Worm (Caenorhabditis elegans) whole organism, young adult: ENCODE measurements around the gene B0496.11.

Source experiments
- B0336.3 ChIP-seq: fragments of 200-800 bp; sonication (Bioruptor generic); IDR thresholded peaks from 2 replicates; pipeline ENCODE4 v1.3.6; 2022; ENCODE audit warnings: missing genetic modification characterization, missing compliant biosample characterization
- F52B5.7 ChIP-seq: sonication (generic microtip); optimal IDR thresholded peaks from 2 replicates; lab custom pipeline; 2016; ENCODE audit warnings: mild to moderate bottlenecking, missing genetic modification characterization, missing compliant biosample characterization
- F55B11.4 ChIP-seq: sonication (generic microtip); optimal IDR thresholded peaks from 2 replicates; lab custom pipeline; 2016; ENCODE audit warnings: missing compliant biosample characterization, missing genetic modification characterization, borderline replicate concordance; ENCODE audit not compliant: insufficient read depth
- K12H6.12 ChIP-seq: fragments of 200-800 bp; sonication (Bioruptor generic); optimal IDR thresholded peaks from 2 replicates; lab custom pipeline; 2018; ENCODE audit warnings: mild to moderate bottlenecking, missing genetic modification characterization, missing compliant biosample characterization
- T07F8.4 ChIP-seq: sonication (generic microtip); optimal IDR thresholded peaks from 2 replicates; lab custom pipeline; 2016; ENCODE audit warnings: mild to moderate bottlenecking, missing genetic modification characterization, moderate library complexity, missing compliant biosample characterization
- Y53G8AR.9 ChIP-seq: fragments of 200-800 bp; sonication (Bioruptor generic); conservative IDR thresholded peaks from 2 replicates; pipeline ENCODE4 v1.3.6; 2022; ENCODE audit warnings: missing genetic modification reagents, missing genetic modification characterization, missing compliant biosample characterization
- ZK185.1 ChIP-seq: sonication (generic microtip); optimal IDR thresholded peaks from 2 replicates; lab custom pipeline; 2016; ENCODE audit warnings: mild to moderate bottlenecking, missing genetic modification characterization, missing compliant biosample characterization; ENCODE audit not compliant: poor library complexity, severe bottlenecking
- aptf-3 ChIP-seq: fragments of 200-800 bp; sonication (Bioruptor generic); IDR thresholded peaks from 2 replicates; pipeline ENCODE4 v1.3.6; 2022; ENCODE audit warnings: missing genetic modification characterization, missing compliant biosample characterization
- atf-7 ChIP-seq: sonication (generic microtip); optimal IDR thresholded peaks from 2 replicates; lab custom pipeline; 2017; ENCODE audit warnings: mild to moderate bottlenecking, missing genetic modification characterization, missing compliant biosample characterization
- athp-1 ChIP-seq: sonication (generic microtip); optimal IDR thresholded peaks from 2 replicates; lab custom pipeline; 2017; ENCODE audit warnings: mild to moderate bottlenecking, missing genetic modification characterization, missing compliant biosample characterization
- bed-1 ChIP-seq: fragments of 200-800 bp; sonication (Bioruptor generic); IDR thresholded peaks from 2 replicates; pipeline ENCODE4 v1.3.6; 2022; ENCODE audit warnings: missing genetic modification reagents, missing genetic modification characterization, missing compliant biosample characterization
- cebp-1 ChIP-seq, 2 experiments: fragments of 200-800 bp in 1 of 2; sonication (Bioruptor generic) in 1 of 2; sonication (generic microtip) in 1 of 2; IDR thresholded peaks in 1 of 2; optimal IDR thresholded peaks in 1 of 2; 2 replicates each; pipeline versions ENCODE4 v1.3.6 to Lab custom; 2017 to 2022; ENCODE audit warnings: missing compliant biosample characterization in 2 of 2, missing genetic modification characterization in 2 of 2, mild to moderate bottlenecking in 1 of 2, missing genetic modification reagents in 1 of 2, moderate library complexity in 1 of 2
- ceh-58 ChIP-seq: fragments of 200-800 bp; sonication (Bioruptor generic); IDR thresholded peaks from 2 replicates; pipeline ENCODE4 v1.3.6; 2022; ENCODE audit warnings: missing genetic modification characterization, missing compliant biosample characterization
- ceh-79 ChIP-seq: sonication (generic microtip); optimal IDR thresholded peaks from 2 replicates; lab custom pipeline; 2017; ENCODE audit warnings: mild to moderate bottlenecking, missing genetic modification characterization, missing compliant biosample characterization
- chd-7 ChIP-seq: sonication (generic microtip); optimal IDR thresholded peaks from 2 replicates; lab custom pipeline; 2016; ENCODE audit warnings: mild to moderate bottlenecking, missing genetic modification characterization, moderate library complexity, missing compliant biosample characterization
- dpff-1 ChIP-seq: sonication (generic microtip); optimal IDR thresholded peaks from 2 replicates; lab custom pipeline; 2017; ENCODE audit warnings: mild to moderate bottlenecking, missing genetic modification characterization, missing compliant biosample characterization
- egl-18 ChIP-seq: fragments of 200-800 bp; sonication (Bioruptor generic); IDR thresholded peaks from 2 replicates; pipeline ENCODE4 v1.3.6; 2022; ENCODE audit warnings: missing genetic modification reagents, missing genetic modification characterization, missing compliant biosample characterization
- egl-44 ChIP-seq: fragments of 200-800 bp; sonication (Bioruptor generic); IDR thresholded peaks from 2 replicates; pipeline ENCODE4 v1.3.6; 2022; ENCODE audit warnings: missing genetic modification reagents, missing genetic modification characterization, missing compliant biosample characterization
- egrh-3 ChIP-seq: fragments of 200-800 bp; sonication (Bioruptor generic); IDR thresholded peaks from 2 replicates; pipeline ENCODE4 v1.3.6; 2022; ENCODE audit warnings: missing genetic modification reagents, missing genetic modification characterization, missing compliant biosample characterization
- ets-4 ChIP-seq: fragments of 200-800 bp; sonication (Bioruptor generic); optimal IDR thresholded peaks from 2 replicates; lab custom pipeline; 2018; ENCODE audit warnings: mild to moderate bottlenecking, missing genetic modification characterization, missing compliant biosample characterization
- gei-17 ChIP-seq: fragments of 200-800 bp; sonication (Bioruptor generic); optimal IDR thresholded peaks from 2 replicates; lab custom pipeline; 2018; ENCODE audit warnings: mild to moderate bottlenecking, missing genetic modification characterization, missing compliant biosample characterization
- hlh-26 ChIP-seq: fragments of 200-800 bp; sonication (Bioruptor generic); conservative IDR thresholded peaks from 2 replicates; pipeline ENCODE4 v1.3.6; 2022; ENCODE audit warnings: missing genetic modification reagents, missing genetic modification characterization, missing compliant biosample characterization
- hmg-1.2 ChIP-seq: fragments of 200-800 bp; sonication (Bioruptor generic); IDR thresholded peaks from 2 replicates; pipeline ENCODE4 v1.3.6; 2022; ENCODE audit warnings: missing genetic modification reagents, missing genetic modification characterization, missing compliant biosample characterization
- lag-1 ChIP-seq: fragments of 200-800 bp; sonication (Bioruptor generic); IDR thresholded peaks from 2 replicates; pipeline ENCODE4 v1.3.6; 2022; ENCODE audit warnings: missing genetic modification reagents, missing genetic modification characterization, missing compliant biosample characterization
- let-607 ChIP-seq, 2 experiments: fragments of 200-800 bp in 1 of 2; sonication (Bioruptor generic) in 1 of 2; sonication (generic microtip) in 1 of 2; optimal IDR thresholded peaks; 2 replicates each; lab custom pipeline; 2016 to 2018; ENCODE audit warnings: mild to moderate bottlenecking in 2 of 2, missing compliant biosample characterization in 2 of 2, missing genetic modification characterization in 2 of 2, moderate library complexity in 2 of 2, missing genotype in 1 of 2
- madf-3 ChIP-seq: fragments of 200-800 bp; sonication (Bioruptor generic); IDR thresholded peaks from 2 replicates; pipeline ENCODE4 v1.3.6; 2022; ENCODE audit warnings: missing genetic modification reagents, missing genetic modification characterization, missing compliant biosample characterization
- madf-6 ChIP-seq: fragments of 200-800 bp; sonication (Bioruptor generic); IDR thresholded peaks from 2 replicates; pipeline ENCODE4 v1.3.6; 2022; ENCODE audit warnings: missing genetic modification reagents, missing genetic modification characterization, missing compliant biosample characterization
- nfya-2 ChIP-seq: fragments of 200-800 bp; sonication (Bioruptor generic); IDR thresholded peaks from 2 replicates; pipeline ENCODE4 v1.3.6; 2022; ENCODE audit warnings: missing genetic modification reagents, missing genetic modification characterization, missing compliant biosample characterization
- nfyb-1 ChIP-seq: fragments of 200-800 bp; sonication (Bioruptor generic); IDR thresholded peaks from 2 replicates; pipeline ENCODE4 v1.3.6; 2022; ENCODE audit warnings: missing genetic modification reagents, missing genetic modification characterization, missing compliant biosample characterization
- nhr-27 ChIP-seq: fragments of 200-800 bp; sonication (Bioruptor generic); optimal IDR thresholded peaks from 2 replicates; lab custom pipeline; 2018; ENCODE audit warnings: mild to moderate bottlenecking, missing genetic modification characterization, moderate library complexity, missing compliant biosample characterization
- pbrm-1 ChIP-seq: fragments of 200-800 bp; sonication (Bioruptor generic); IDR thresholded peaks from 2 replicates; pipeline ENCODE4 v1.3.6; 2022; ENCODE audit warnings: missing genetic modification reagents, missing genetic modification characterization, missing compliant biosample characterization
- pha-4 ChIP-seq: fragments of 150-350 bp; sonication (generic microtip); optimal IDR thresholded peaks from 2 replicates; lab custom pipeline; 2014; ENCODE audit warnings: missing biosample characterization, missing genetic modification reagents, missing genetic modification characterization
- rec-8 ChIP-seq, 2 experiments: sonication (generic microtip); optimal IDR thresholded peaks; 2 replicates each; lab custom pipeline; 2016; ENCODE audit warnings: mild to moderate bottlenecking in 2 of 2, missing genetic modification characterization in 2 of 2, missing genetic modification reagents in 2 of 2, missing genotype in 2 of 2, missing biosample characterization in 1 of 2, missing compliant biosample characterization in 1 of 2, moderate library complexity in 1 of 2
- unc-130 ChIP-seq: sonication (generic microtip); optimal IDR thresholded peaks from 2 replicates; lab custom pipeline; 2016; ENCODE audit warnings: missing genetic modification reagents, missing genetic modification characterization, missing compliant biosample characterization
- zfh-2 ChIP-seq: fragments of 200-800 bp; sonication (Bioruptor generic); conservative IDR thresholded peaks from 2 replicates; pipeline ENCODE4 v1.3.6; 2022; ENCODE audit warnings: missing genetic modification reagents, missing genetic modification characterization, missing compliant biosample characterization
- ztf-28 ChIP-seq: fragments of 200-800 bp; sonication (Bioruptor generic); IDR thresholded peaks from 2 replicates; pipeline ENCODE4 v1.3.6; 2022; ENCODE audit warnings: missing genetic modification reagents, missing genetic modification characterization, missing compliant biosample characterization

Gene B0496.11

ce11 chrIV:7402077-7402476 lies 31.7 kb downstream of the B0496.11 start (continued):
- TF ChIP-seq egrh-3 (GFP tag; lab: Robert Waterston, UW) (peak; percentile 80), rec-8 (tag; optimal IDR thresholded peaks at IDR 0.05; lab: Kevin White, UChicago) (no peak), T07F8.4 (tag; lab: Kevin White, UChicago) (no peak), atf-7 (tag; lab: Kevin White, UChicago) (peak; percentile 16), nfyb-1 (GFP tag; lab: Robert Waterston, UW) (peak; percentile 73)

- no peak for TF ChIP-seq ets-4
- peak; percentile 60 for TF ChIP-seq zfh-2 (GFP tag; lab: Robert Waterston, UW)
These were observed 33.1 kb downstream of the B0496.11 start for ce11 chrIV:7400502-7401118.

DNA sequence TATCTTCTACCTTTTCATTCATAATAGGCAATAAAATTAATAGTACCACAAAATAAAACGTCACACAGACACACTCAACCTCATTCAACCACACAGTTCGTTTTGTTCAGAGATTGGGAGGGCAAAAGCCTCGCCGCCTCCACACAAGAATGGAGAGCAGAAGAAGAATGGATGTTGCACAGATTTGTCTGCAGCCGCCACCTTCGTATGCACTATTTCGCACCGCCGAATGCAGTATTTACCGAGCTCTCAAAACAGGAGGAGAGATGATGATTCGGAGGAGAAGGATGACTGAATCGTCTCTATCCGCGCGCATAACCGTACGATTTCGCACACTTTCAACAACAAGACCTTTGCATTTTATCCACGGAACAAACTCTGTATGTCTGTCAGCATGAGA lies 36.3 kb downstream of the B0496.11 start:
- no peak for TF ChIP-seq pha-4 (tag; lab: Kevin White, UChicago)
- TF ChIP-seq nhr-27 (tag; lab: Kevin White, UChicago): no peak
- TF ChIP-seq ztf-28 (GFP tag; lab: Robert Waterston, UW): no peak
- no peak for TF ChIP-seq hlh-26 (GFP tag; lab: Robert Waterston, UW)
- TF ChIP-seq aptf-3: 0 out of 2 replicates have a peak, but pooled peaks have one; percentile 22
- TF ChIP-seq F55B11.4 (tag; lab: Kevin White, UChicago): no peak
- no peak for TF ChIP-seq ceh-58 (GFP tag; lab: Robert Waterston, UW)
- peak; percentile 66 for TF ChIP-seq F52B5.7
- no peak for TF ChIP-seq egl-18 (GFP tag; lab: Robert Waterston, UW)
- no peak for TF ChIP-seq hmg-1.2
- TF ChIP-seq gei-17 (GFP tag; lab: Kevin White, UChicago): no peak
- peak; percentile 44 for TF ChIP-seq dpff-1 (tag; lab: Kevin White, UChicago)
- 0 out of 2 replicates have a peak, but pooled peaks have one; percentile 13 for TF ChIP-seq madf-6
- TF ChIP-seq K12H6.12 (tag; lab: Kevin White, UChicago): peak; percentile 10
- TF ChIP-seq let-607 (tag; optimal IDR thresholded peaks at IDR 0.05; lab: Kevin White, UChicago): peak in 1 of 2 experiments; percentile 4
- TF ChIP-seq athp-1 (tag; lab: Kevin White, UChicago): peak; percentile 44
- TF ChIP-seq ceh-79 (tag; lab: Kevin White, UChicago): no peak
- peak; percentile 57; the same call in 1 of the 2 replicates for TF ChIP-seq pbrm-1 (GFP tag; lab: Robert Waterston, UW)
- 0 out of 2 replicates have a peak, but pooled peaks have one; percentile 55 for TF ChIP-seq madf-3
- no peak for TF ChIP-seq ZK185.1
- TF ChIP-seq Y53G8AR.9 (GFP tag; lab: Robert Waterston, UW): no peak
- TF ChIP-seq chd-7 (tag; lab: Kevin White, UChicago): peak; percentile 12
- no peak for TF ChIP-seq cebp-1 (GFP tag; IDR thresholded peaks at IDR 0.05; lab: Robert Waterston, UW)
- TF ChIP-seq cebp-1 (tag; optimal IDR thresholded peaks at IDR 0.05; lab: Kevin White, UChicago): peak; percentile 51
- TF ChIP-seq egl-44: no peak
- no peak for TF ChIP-seq lag-1
- TF ChIP-seq unc-130 (GFP tag; lab: Kevin White, UChicago): no peak
- TF ChIP-seq bed-1 (GFP tag; lab: Robert Waterston, UW): no peak
- TF ChIP-seq B0336.3 (GFP tag; lab: Robert Waterston, UW): peak; percentile 34; the same call in 1 of the 2 replicates
- TF ChIP-seq nfya-2: 0 out of 2 replicates have a peak, but pooled peaks have one; percentile 50
